Fruit fly (Drosophila melanogaster): ENCODE data around the gene CG33494.

The CG33494 gene

dm6 chr3R:25490778-25491664, 3.9 kb downstream of the CG33494 start, which contains the start of the genes Gnpat and CG5112 (continued):
- TF ChIP-seq Sin3A (optimal IDR thresholded peaks at IDR 0.05) (no peak), gem (tag; optimal IDR thresholded peaks at IDR 0.05) (peak; percentile 77), Sry-δ (GFP tag; optimal IDR thresholded peaks at IDR 0.05) (peak; percentile 50), Atf3 (GFP tag; optimal IDR thresholded peaks at IDR 0.05) (no peak), CG2199 (GFP tag; IDR thresholded peaks at IDR 0.05) (no peak), Bdp1 (GFP tag; optimal IDR thresholded peaks at IDR 0.05) (no peak), oc (tag; optimal IDR thresholded peaks at IDR 0.05) (no peak), Hr3 (GFP tag; optimal IDR thresholded peaks at IDR 0.05) (peak; percentile 61), ERR (GFP tag; optimal IDR thresholded peaks at IDR 0.05) (no peak), GATAe (GFP tag; conservative IDR thresholded peaks at IDR 0.05) (no peak; the same call in 1 of the 2 replicates), Pdp1 (GFP tag; optimal IDR thresholded peaks at IDR 0.05) (peak; percentile 11 to 29), pros (GFP tag; optimal IDR thresholded peaks at IDR 0.05) (peak; percentile 99), CG10654 (GFP tag; optimal IDR thresholded peaks at IDR 0.05) (peak; percentile 11), gce (GFP tag; IDR thresholded peaks at IDR 0.05) (peak; percentile 38; the same call in 1 of the 3 replicates), ttk (GFP tag; IDR thresholded peaks at IDR 0.05) (peak; percentile 58), luna (GFP tag; optimal IDR thresholded peaks at IDR 0.05) (no peak), lilli (GFP tag; optimal IDR thresholded peaks at IDR 0.05) (peak; percentile 62), dm (GFP tag; optimal IDR thresholded peaks at IDR 0.05) (peak; percentile 36), NK7.1 (GFP tag; optimal IDR thresholded peaks at IDR 0.05) (peak; percentile 9), CG2202 (tag; optimal IDR thresholded peaks at IDR 0.05) (no peak), bbx (GFP tag; IDR thresholded peaks at IDR 0.05; ENCODE audit: partially characterized antibody) (peak; percentile 74), CG31441 (GFP tag; IDR thresholded peaks at IDR 0.05) (0 out of 2 replicates have a peak, but pooled peaks have one; percentile 40), Max (GFP tag; optimal IDR thresholded peaks at IDR 0.05) (no peak), ham (GFP tag; IDR thresholded peaks at IDR 0.05) (peak; percentile 19; the same call in 1 of the 2 replicates), twi (tag; optimal IDR thresholded peaks at IDR 0.05) (peak; percentile 10), Bgb (GFP tag; IDR thresholded peaks at IDR 0.05; ENCODE audit: partially characterized antibody) (peak; percentile 71), HLHmδ (GFP tag; optimal IDR thresholded peaks at IDR 0.05) (peak; percentile 78), Trl (optimal IDR thresholded peaks at IDR 0.05) (no peak), Trl (GFP tag; optimal IDR thresholded peaks at IDR 0.05) (peak; percentile 55), Hey (tag; optimal IDR thresholded peaks at IDR 0.05) (no peak), fd102C (GFP tag; optimal IDR thresholded peaks at IDR 0.05) (no peak), wek (GFP tag; optimal IDR thresholded peaks at IDR 0.05) (peak; percentile 100), ems (GFP tag; optimal IDR thresholded peaks at IDR 0.05) (peak; percentile 67), Spps (tag; optimal IDR thresholded peaks at IDR 0.05) (no peak), CG10267 (tag; optimal IDR thresholded peaks at IDR 0.05) (peak; percentile 58), dimm (GFP tag; IDR thresholded peaks at IDR 0.05) (peak; percentile 33; the same call in 1 of the 2 replicates), lola (GFP tag; optimal IDR thresholded peaks at IDR 0.05) (peak in 1 of 3 experiments; percentile 64), cato (GFP tag; optimal IDR thresholded peaks at IDR 0.05; ENCODE audit: borderline replicate concordance) (no peak), mam (GFP tag; optimal IDR thresholded peaks at IDR 0.05) (peak; percentile 36), sug (tag; optimal IDR thresholded peaks at IDR 0.05) (peak; percentile 64), tx (GFP tag; optimal IDR thresholded peaks at IDR 0.05) (peak; percentile 25), CG2889 (GFP tag; IDR thresholded peaks at IDR 0.05) (peak; percentile 73; the same call in 2 of the 3 replicates), zf30C (GFP tag; optimal IDR thresholded peaks at IDR 0.05) (no peak), CG3838 (GFP tag; optimal IDR thresholded peaks at IDR 0.05) (no peak), Sox102F (GFP tag; optimal IDR thresholded peaks at IDR 0.05) (peak; percentile 35), CG1792 (GFP tag; optimal IDR thresholded peaks at IDR 0.05) (peak; percentile 98), CG4707 (GFP tag; optimal IDR thresholded peaks at IDR 0.05) (no peak), NC2β (GFP tag; optimal IDR thresholded peaks at IDR 0.05) (peak; percentile 54), az2 (GFP tag; optimal IDR thresholded peaks at IDR 0.05) (peak; percentile 50)
